Fruit fly (Drosophila melanogaster): ENCODE measurements around the gene Obp99d.
A peak's percentile ranks its signal among the peaks of the same experiment; 100 is the strongest.

dm6 chr3R:29737891-29738290 is 23.6 kb downstream of the Obp99d start, which contains the start of gene Gnpnat:
- TF ChIP-seq Dfd (GFP tag; optimal IDR thresholded peaks at IDR 0.05) (no peak), Hr83 (GFP tag; optimal IDR thresholded peaks at IDR 0.05; ENCODE audit: poor library complexity, severe bottlenecking) (no peak), psq (GFP tag; optimal IDR thresholded peaks at IDR 0.05) (peak; percentile 79), CG9705 (GFP tag; optimal IDR thresholded peaks at IDR 0.05) (no peak), CG32264 (GFP tag; optimal IDR thresholded peaks at IDR 0.05) (no peak), tai (GFP tag; optimal IDR thresholded peaks at IDR 0.05) (no peak), Myc (optimal IDR thresholded peaks at IDR 0.05) (no peak), lola (GFP tag; optimal IDR thresholded peaks at IDR 0.05) (no peak), sv (GFP tag; optimal IDR thresholded peaks at IDR 0.05) (peak; percentile 5), jim (GFP tag; optimal IDR thresholded peaks at IDR 0.05) (no peak), woc (GFP tag; optimal IDR thresholded peaks at IDR 0.05) (peak; percentile 13)
